Fruit fly (Drosophila melanogaster) whole organism, embryonic: ENCODE results near the gene MED14.

Source experiments
- Abd-B ChIP-seq: fragments of 200-800 bp; sonication (Bioruptor generic); optimal IDR thresholded peaks from 2 replicates; lab custom pipeline; 2018; ENCODE audit warnings: missing biosample characterization, mild to moderate bottlenecking, missing genetic modification characterization, moderate library complexity
- Bgb ChIP-seq: fragments of 200-800 bp; sonication (Bioruptor generic); IDR thresholded peaks from 2 replicates; pipeline ENCODE4 v1.3.6; 2022; ENCODE audit warnings: missing biosample characterization, missing genetic modification characterization; ENCODE audit not compliant: partially characterized antibody
- CG10274 ChIP-seq: fragments of 200-800 bp; sonication (Bioruptor generic); optimal IDR thresholded peaks from 3 replicates; lab custom pipeline; 2017; ENCODE audit warnings: missing biosample characterization, mild to moderate bottlenecking, missing genetic modification characterization
- CG12104 ChIP-seq: fragments of 200-800 bp; sonication (Bioruptor generic); optimal IDR thresholded peaks from 3 replicates; lab custom pipeline; 2016; ENCODE audit warnings: missing biosample characterization, missing genetic modification characterization
- CG12744 ChIP-seq: fragments of 200-800 bp; sonication (Bioruptor generic); optimal IDR thresholded peaks from 2 replicates; lab custom pipeline; 2016; ENCODE audit warnings: missing biosample characterization, missing genetic modification characterization
- CG12769 ChIP-seq: fragments of 200-800 bp; sonication (Bioruptor generic); optimal IDR thresholded peaks from 2 replicates; lab custom pipeline; 2019; ENCODE audit warnings: missing biosample characterization, mild to moderate bottlenecking, missing genetic modification characterization, moderate library complexity
- CG17186 ChIP-seq: fragments of 200-800 bp; sonication (Bioruptor generic); optimal IDR thresholded peaks from 3 replicates; lab custom pipeline; 2017; ENCODE audit warnings: missing biosample characterization, missing genetic modification reagents, missing genetic modification characterization
- CG17359 ChIP-seq: fragments of 200-800 bp; sonication (Bioruptor generic); optimal IDR thresholded peaks from 3 replicates; lab custom pipeline; 2018; ENCODE audit warnings: missing biosample characterization, mild to moderate bottlenecking, missing genetic modification characterization, moderate library complexity
- CG17361 ChIP-seq: fragments of 200-800 bp; sonication (Bioruptor generic); IDR thresholded peaks from 3 replicates; pipeline ENCODE4 v1.3.6; 2022; ENCODE audit warnings: missing biosample characterization, missing genetic modification characterization
- CG18011 ChIP-seq: fragments of 200-800 bp; sonication (Bioruptor generic); optimal IDR thresholded peaks from 2 replicates; lab custom pipeline; 2017; ENCODE audit warnings: missing biosample characterization, missing genetic modification characterization, mild to moderate bottlenecking, moderate library complexity, missing genotype
- CG2199 ChIP-seq: fragments of 200-800 bp; sonication (Bioruptor generic); IDR thresholded peaks from 3 replicates; pipeline ENCODE4 v1.3.6; 2022; ENCODE audit warnings: missing biosample characterization, missing genetic modification characterization
- CG2202 ChIP-seq: fragments of 200-800 bp; sonication (Bioruptor generic); optimal IDR thresholded peaks from 2 replicates; lab custom pipeline; 2018; ENCODE audit warnings: missing biosample characterization, mild to moderate bottlenecking, missing genetic modification characterization
- CG4328 ChIP-seq: fragments of 200-800 bp; sonication (Bioruptor generic); optimal IDR thresholded peaks from 3 replicates; lab custom pipeline; 2017; ENCODE audit warnings: missing biosample characterization, missing genetic modification reagents, missing genetic modification characterization
- CG4854 ChIP-seq: fragments of 200-800 bp; sonication (Bioruptor generic); optimal IDR thresholded peaks from 2 replicates; lab custom pipeline; 2016; ENCODE audit warnings: missing biosample characterization, missing genetic modification characterization, inconsistent platforms
- CG6765 ChIP-seq: fragments of 200-800 bp; sonication (Bioruptor generic); optimal IDR thresholded peaks from 3 replicates; lab custom pipeline; 2017; ENCODE audit warnings: missing biosample characterization, mild to moderate bottlenecking, missing genetic modification characterization
- CG7357 ChIP-seq: fragments of 200-800 bp; sonication (Bioruptor generic); IDR thresholded peaks from 3 replicates; pipeline ENCODE4 v1.3.6; 2022; ENCODE audit warnings: missing biosample characterization, missing genetic modification characterization
- CG7786 ChIP-seq: fragments of 200-800 bp; sonication (Bioruptor generic); optimal IDR thresholded peaks from 2 replicates; lab custom pipeline; 2016; ENCODE audit warnings: missing biosample characterization, missing genetic modification characterization
- CG7987 ChIP-seq: fragments of 200-800 bp; sonication (Bioruptor generic); optimal IDR thresholded peaks from 2 replicates; lab custom pipeline; 2018; ENCODE audit warnings: missing biosample characterization, mild to moderate bottlenecking, missing genetic modification characterization, moderate library complexity
- CG8765 ChIP-seq: fragments of 200-800 bp; sonication (Bioruptor generic); IDR thresholded peaks from 2 replicates; pipeline ENCODE4 v1.3.6; 2022; ENCODE audit warnings: missing biosample characterization, missing genetic modification characterization
- Dref ChIP-seq: fragments of 200-800 bp; sonication (Bioruptor generic); IDR thresholded peaks from 2 replicates; pipeline ENCODE4 v1.3.6; 2022; ENCODE audit warnings: missing biosample characterization, missing genetic modification characterization
- E2f2 ChIP-seq: fragments of 200-800 bp; sonication (Bioruptor generic); IDR thresholded peaks from 2 replicates; pipeline ENCODE4 v1.3.6; 2022; ENCODE audit warnings: missing biosample characterization, missing genetic modification characterization
- HLH3B ChIP-seq: fragments of 200-800 bp; sonication (Bioruptor generic); IDR thresholded peaks from 2 replicates; pipeline ENCODE4 v1.3.6; 2022; ENCODE audit warnings: missing biosample characterization, missing genetic modification characterization
- HLH4C ChIP-seq: fragments of 200-800 bp; sonication (Bioruptor generic); IDR thresholded peaks from 3 replicates; pipeline ENCODE4 v1.3.6; 2022; ENCODE audit warnings: missing biosample characterization, missing genetic modification characterization; ENCODE audit not compliant: partially characterized antibody
- MTF-1 ChIP-seq: fragments of 200-800 bp; sonication (Bioruptor generic); optimal IDR thresholded peaks from 2 replicates; lab custom pipeline; 2018; ENCODE audit warnings: missing biosample characterization, mild to moderate bottlenecking, missing genetic modification characterization, borderline replicate concordance
- Ravus ChIP-seq: fragments of 200-800 bp; sonication (Bioruptor generic); IDR thresholded peaks from 2 replicates; pipeline ENCODE4 v1.3.6; 2022; ENCODE audit warnings: missing biosample characterization, missing genetic modification characterization
- Rx ChIP-seq: fragments of 200-800 bp; sonication (Bioruptor generic); IDR thresholded peaks from 2 replicates; pipeline ENCODE4 v1.3.6; 2022; ENCODE audit warnings: missing biosample characterization, missing genetic modification characterization
- Sry-β ChIP-seq: fragments of 200-800 bp; sonication (Bioruptor generic); optimal IDR thresholded peaks from 2 replicates; lab custom pipeline; 2018; ENCODE audit warnings: missing biosample characterization, mild to moderate bottlenecking, missing genetic modification characterization, moderate library complexity
- Sry-δ ChIP-seq: fragments of 200-800 bp; sonication (Bioruptor generic); optimal IDR thresholded peaks from 2 replicates; lab custom pipeline; 2016; ENCODE audit warnings: missing biosample characterization, missing genetic modification characterization
- Xrp1 ChIP-seq: fragments of 200-800 bp; sonication (Bioruptor generic); IDR thresholded peaks from 2 replicates; pipeline ENCODE4 v1.3.6; 2022; ENCODE audit warnings: missing biosample characterization, missing genetic modification characterization
- ab ChIP-seq: fragments of 200-800 bp; sonication (Bioruptor generic); optimal IDR thresholded peaks from 2 replicates; lab custom pipeline; 2016; ENCODE audit warnings: missing biosample characterization, missing genetic modification characterization
- bab2 ChIP-seq: fragments of 200-800 bp; sonication (Bioruptor generic); optimal IDR thresholded peaks from 2 replicates; lab custom pipeline; 2016; ENCODE audit warnings: missing biosample characterization, missing genetic modification characterization
- bbx ChIP-seq: fragments of 200-800 bp; sonication (Bioruptor generic); IDR thresholded peaks from 2 replicates; pipeline ENCODE4 v1.3.6; 2022; ENCODE audit warnings: missing biosample characterization, missing genetic modification characterization; ENCODE audit not compliant: partially characterized antibody
- cas ChIP-seq: fragments of 200-800 bp; sonication (Bioruptor generic); IDR thresholded peaks from 2 replicates; pipeline ENCODE4 v1.3.6; 2022; ENCODE audit warnings: missing biosample characterization, missing genetic modification characterization
- corto ChIP-seq: fragments of 200-800 bp; sonication (Bioruptor generic); optimal IDR thresholded peaks from 2 replicates; lab custom pipeline; 2016; ENCODE audit warnings: missing biosample characterization, mild to moderate bottlenecking, missing genetic modification characterization, moderate library complexity
- cwo ChIP-seq: fragments of 200-800 bp; sonication (Bioruptor generic); optimal IDR thresholded peaks from 3 replicates; lab custom pipeline; 2017; ENCODE audit warnings: missing biosample characterization, missing genetic modification characterization, mild to moderate bottlenecking, moderate library complexity, missing genetic modification reagents
- dati ChIP-seq: fragments of 200-800 bp; sonication (Bioruptor generic); IDR thresholded peaks from 2 replicates; pipeline ENCODE4 v1.3.6; 2022; ENCODE audit warnings: missing biosample characterization, missing genetic modification characterization
- dmrt11E ChIP-seq: fragments of 200-800 bp; sonication (Bioruptor generic); optimal IDR thresholded peaks from 3 replicates; lab custom pipeline; 2018; ENCODE audit warnings: missing biosample characterization, mild to moderate bottlenecking, missing genetic modification characterization, moderate library complexity
- eyg ChIP-seq: fragments of 200-800 bp; sonication (Bioruptor generic); optimal IDR thresholded peaks from 3 replicates; lab custom pipeline; 2016; ENCODE audit warnings: missing biosample characterization, missing genetic modification characterization
- gcm2 ChIP-seq: fragments of 200-800 bp; sonication (Bioruptor generic); optimal IDR thresholded peaks from 2 replicates; lab custom pipeline; 2016; ENCODE audit warnings: missing biosample characterization, missing genetic modification characterization
- ham ChIP-seq: fragments of 200-800 bp; sonication (Bioruptor generic); IDR thresholded peaks from 2 replicates; pipeline ENCODE4 v1.3.6; 2022; ENCODE audit warnings: missing biosample characterization, missing genetic modification characterization
- insv ChIP-seq, 2 experiments: fragments of 200-800 bp; sonication (Bioruptor generic); optimal IDR thresholded peaks; 3 replicates each; lab custom pipeline; 2016 to 2018; ENCODE audit warnings: missing biosample characterization in 2 of 2, missing genetic modification characterization in 2 of 2
- ken ChIP-seq: fragments of 200-800 bp; sonication (Bioruptor generic); IDR thresholded peaks from 3 replicates; pipeline ENCODE4 v1.3.6; 2022; ENCODE audit warnings: missing biosample characterization, missing genetic modification characterization
- luna ChIP-seq: fragments of 200-800 bp; sonication (Bioruptor generic); optimal IDR thresholded peaks from 2 replicates; lab custom pipeline; 2016; ENCODE audit warnings: missing biosample characterization, missing genetic modification characterization
- odd ChIP-seq: fragments of 200-800 bp; sonication (Bioruptor generic); optimal IDR thresholded peaks from 2 replicates; lab custom pipeline; 2017; ENCODE audit warnings: missing biosample characterization, mild to moderate bottlenecking, missing genetic modification characterization
- pfk ChIP-seq: fragments of 200-800 bp; sonication (Bioruptor generic); optimal IDR thresholded peaks from 2 replicates; lab custom pipeline; 2018; ENCODE audit warnings: missing biosample characterization, mild to moderate bottlenecking, missing genetic modification characterization, moderate library complexity
- sc ChIP-seq, 3 experiments: fragments of >200 bp in 2 of 3; fragments of 200-800 bp in 1 of 3; sonication (Bioruptor generic) in 1 of 3; optimal IDR thresholded peaks; 2 replicates in 2 of 3; 3 replicates in 1 of 3; lab custom pipeline; 2017; ENCODE audit warnings: mild to moderate bottlenecking in 1 of 3, missing biosample characterization in 1 of 3, missing genetic modification characterization in 1 of 3, missing genetic modification reagents in 1 of 3
- sima ChIP-seq: fragments of 200-800 bp; sonication (Bioruptor generic); optimal IDR thresholded peaks from 2 replicates; lab custom pipeline; 2016; ENCODE audit warnings: missing biosample characterization, missing genetic modification characterization
- tx ChIP-seq: fragments of 200-800 bp; sonication (Bioruptor generic); optimal IDR thresholded peaks from 2 replicates; lab custom pipeline; 2016; ENCODE audit warnings: missing biosample characterization, missing genetic modification characterization
- zfh1 ChIP-seq: fragments of 200-800 bp; sonication (Bioruptor generic); IDR thresholded peaks from 3 replicates; pipeline ENCODE4 v1.3.6; 2022; ENCODE audit warnings: missing biosample characterization, missing genetic modification characterization

Gene MED14

DNA sequence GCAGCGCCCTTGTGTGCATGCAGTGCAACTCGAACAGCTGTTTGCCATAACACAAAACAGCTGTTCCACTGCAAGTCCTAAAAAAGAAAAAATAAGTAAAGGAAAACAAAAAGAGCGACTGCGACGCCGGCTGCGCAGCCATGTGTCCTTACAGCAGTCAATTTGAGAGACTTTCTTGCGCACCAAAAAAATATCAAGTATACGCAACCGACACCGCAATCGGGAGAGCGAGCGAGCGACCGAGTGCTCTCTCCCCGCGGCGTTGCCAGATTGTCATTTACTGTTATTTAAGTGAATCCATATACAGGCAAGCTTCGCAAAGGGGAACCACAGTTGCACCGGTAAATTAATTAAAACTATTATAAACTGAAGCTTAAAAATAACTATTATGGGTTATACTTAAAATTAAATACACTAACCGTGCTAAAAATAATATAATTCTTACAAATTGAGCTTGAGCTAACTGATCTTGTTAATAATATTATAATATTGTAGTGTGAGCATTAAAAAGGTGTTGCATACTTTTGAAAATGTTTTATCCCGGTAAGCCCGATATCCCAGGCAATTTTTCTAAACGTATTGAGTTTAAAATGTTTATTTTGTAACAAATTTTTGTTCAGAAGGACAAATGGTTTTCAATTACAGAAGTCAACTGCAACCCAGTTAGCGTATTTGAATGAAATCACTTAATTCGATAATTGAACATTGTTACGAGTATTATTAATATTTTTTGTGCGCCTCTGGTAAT lies 37.0 kb downstream of the MED14 start (continued):
- 0 out of 3 replicates have a peak, but pooled peaks have one; percentile 12 for TF ChIP-seq CG7357 (GFP tag; lab: Robert Waterston, UW)
- no peak for TF ChIP-seq bab2
- TF ChIP-seq HLH3B (GFP tag; lab: Robert Waterston, UW): peak; percentile 52; the same call in 1 of the 2 replicates
- TF ChIP-seq CG2202 (tag; lab: Kevin White, UChicago): no peak
- TF ChIP-seq sima: no peak
- no peak for TF ChIP-seq Ravus (GFP tag; lab: Robert Waterston, UW)
- no peak for TF ChIP-seq CG10274 (GFP tag; lab: Kevin White, UChicago)
- TF ChIP-seq dmrt11E (tag; lab: Kevin White, UChicago): no peak
- TF ChIP-seq CG7786 (GFP tag; lab: Kevin White, UChicago): no peak
- TF ChIP-seq CG4854: no peak
- no peak for TF ChIP-seq dati (GFP tag; lab: Robert Waterston, UW)
- no peak for TF ChIP-seq corto (GFP tag; lab: Kevin White, UChicago)
- peak; percentile 11; the same call in 1 of the 2 replicates for TF ChIP-seq E2f2
- no peak for TF ChIP-seq eyg (GFP tag; lab: Kevin White, UChicago)
- no peak for TF ChIP-seq insv (GFP tag; optimal IDR thresholded peaks at IDR 0.05; lab: Kevin White, UChicago)
- TF ChIP-seq bbx (GFP tag; lab: Robert Waterston, UW): no peak
- no peak for TF ChIP-seq CG2199 (GFP tag; lab: Robert Waterston, UW)
- no peak for TF ChIP-seq Rx (GFP tag; lab: Robert Waterston, UW)
- no peak for TF ChIP-seq odd (GFP tag; lab: Kevin White, UChicago)
- no peak for TF ChIP-seq CG12744 (GFP tag; lab: Kevin White, UChicago)
- peak; percentile 50; the same call in 1 of the 2 replicates for TF ChIP-seq Xrp1 (GFP tag; lab: Robert Waterston, UW)
- no peak for TF ChIP-seq Dref
- TF ChIP-seq CG17359 (tag; lab: Kevin White, UChicago): peak; percentile 62
- no peak for TF ChIP-seq Bgb
- no peak for TF ChIP-seq tx (GFP tag; lab: Kevin White, UChicago)
- no peak for TF ChIP-seq Sry-δ (GFP tag; lab: Kevin White, UChicago)
- no peak for TF ChIP-seq CG18011 (GFP tag; lab: Kevin White, UChicago)
- TF ChIP-seq gcm2 (GFP tag; lab: Kevin White, UChicago): no peak
- no peak for TF ChIP-seq ab
- no peak for TF ChIP-seq CG17186 (GFP tag; lab: Kevin White, UChicago)
- TF ChIP-seq sc (optimal IDR thresholded peaks at IDR 0.05; lab: Kevin White, UChicago): no peak
- no peak for TF ChIP-seq sc (GFP tag; optimal IDR thresholded peaks at IDR 0.05; lab: Kevin White, UChicago)
- TF ChIP-seq CG17361 (GFP tag; lab: Robert Waterston, UW): 0 out of 3 replicates have a peak, but pooled peaks have one; percentile 48
- TF ChIP-seq Abd-B (GFP tag; lab: Kevin White, UChicago): no peak
- TF ChIP-seq CG7987 (GFP tag; lab: Kevin White, UChicago): no peak
- TF ChIP-seq pfk: no peak
- TF ChIP-seq zfh1: peak; percentile 54; the same call in 1 of the 3 replicates
- no peak for TF ChIP-seq luna
- 0 out of 3 replicates have a peak, but pooled peaks have one; percentile 32 for TF ChIP-seq ken (GFP tag; lab: Robert Waterston, UW)
- TF ChIP-seq CG12769 (tag; lab: Kevin White, UChicago): peak; percentile 30
- TF ChIP-seq cas (GFP tag; lab: Robert Waterston, UW): peak; percentile 37; the same call in 1 of the 2 replicates
- no peak for TF ChIP-seq HLH4C
- TF ChIP-seq CG12104 (GFP tag; lab: Kevin White, UChicago): peak; percentile 36
- TF ChIP-seq cwo: peak; percentile 14
- TF ChIP-seq CG8765 (GFP tag; lab: Robert Waterston, UW): peak; percentile 18; the same call in 1 of the 2 replicates
- TF ChIP-seq CG4328 (GFP tag; lab: Kevin White, UChicago): no peak
- TF ChIP-seq Sry-β: no peak
- TF ChIP-seq ham: no peak
- TF ChIP-seq MTF-1 (GFP tag; lab: Kevin White, UChicago): peak; percentile 21
- TF ChIP-seq CG6765 (GFP tag; lab: Kevin White, UChicago): no peak
